Worm (Caenorhabditis elegans): Measurements from ENCODE around the gene sre-37.

ce11 chrII:12462244-12462643, 3.4 kb upstream of the sre-37 start, which contains the start of gene F15A4.2:
- TF ChIP-seq elt-2 (tag; optimal IDR thresholded peaks at IDR 0.05) (no peak), hlh-15 (tag; optimal IDR thresholded peaks at IDR 0.05) (no peak), ceh-30 (tag; optimal IDR thresholded peaks at IDR 0.05) (no peak), pha-4 (tag; optimal IDR thresholded peaks at IDR 0.05) (no peak), ttx-3 (tag; optimal IDR thresholded peaks at IDR 0.05) (no peak)

All from whole organism, late embryonic.